Fruit fly (Drosophila melanogaster): ENCODE data around the gene t-cup.

t-cup gene

dm6 chr2L:12520780-12521526 lies 23.8 kb upstream of the t-cup start:
- no peak for TF ChIP-seq pad (GFP tag; optimal IDR thresholded peaks at IDR 0.05)
- peak; percentile 67 for TF ChIP-seq CG12768 (GFP tag; optimal IDR thresholded peaks at IDR 0.05)
- peak; percentile 28 for TF ChIP-seq Mnt (GFP tag; optimal IDR thresholded peaks at IDR 0.05)
- TF ChIP-seq cnc (optimal IDR thresholded peaks at IDR 0.05), result no peak
- peak; percentile 79 for TF ChIP-seq cic (GFP tag; optimal IDR thresholded peaks at IDR 0.05)
- peak; percentile 98 for TF ChIP-seq kay (GFP tag; ENCODE audit: borderline replicate concordance)
- peak; percentile 18 for TF ChIP-seq CG33017 (tag; optimal IDR thresholded peaks at IDR 0.05)
- peak; percentile 52 for TF ChIP-seq CG7045 (GFP tag; optimal IDR thresholded peaks at IDR 0.05)

- TF ChIP-seq CG1620 (GFP tag; optimal IDR thresholded peaks at IDR 0.05) (peak; percentile 22), CG33017 (tag; optimal IDR thresholded peaks at IDR 0.05) (no peak), CG11617 (GFP tag; optimal IDR thresholded peaks at IDR 0.05) (no peak), CG7101 (tag; optimal IDR thresholded peaks at IDR 0.05) (no peak)
Observed at dm6 chr2L:12520254-12520653, 23.1 kb upstream of the t-cup start.

dm6 chr2L:12519216-12519615 lies 22.1 kb upstream of the t-cup start:
- peak; percentile 33 for TF ChIP-seq tj (GFP tag; optimal IDR thresholded peaks at IDR 0.05)
- no peak for TF ChIP-seq ovo (GFP tag; optimal IDR thresholded peaks at IDR 0.05)

dm6 chr2L:12513866-12514361 lies 16.8 kb upstream of the t-cup start:
- peak; percentile 89 for TF ChIP-seq tj (GFP tag; optimal IDR thresholded peaks at IDR 0.05)
- no peak for TF ChIP-seq CG12768 (GFP tag; optimal IDR thresholded peaks at IDR 0.05)

dm6 chr2L:12512520-12512919 lies 15.4 kb upstream of the t-cup start:
- TF ChIP-seq toe (GFP tag; optimal IDR thresholded peaks at IDR 0.05), result no peak
- TF ChIP-seq cic (GFP tag; optimal IDR thresholded peaks at IDR 0.05), result no peak
- TF ChIP-seq CG11617 (GFP tag; optimal IDR thresholded peaks at IDR 0.05), result no peak
- TF ChIP-seq Mnt (GFP tag; optimal IDR thresholded peaks at IDR 0.05), result no peak
- no peak for TF ChIP-seq CG1620 (GFP tag; optimal IDR thresholded peaks at IDR 0.05)
- no peak for TF ChIP-seq CG12768 (GFP tag; optimal IDR thresholded peaks at IDR 0.05)
- TF ChIP-seq kay (GFP tag; ENCODE audit: borderline replicate concordance), result no peak
- no peak for TF ChIP-seq ovo (GFP tag; optimal IDR thresholded peaks at IDR 0.05)
- TF ChIP-seq cnc (optimal IDR thresholded peaks at IDR 0.05), result no peak
- no peak for TF ChIP-seq CG5204 (GFP tag; optimal IDR thresholded peaks at IDR 0.05)

dm6 chr2L:12509458-12509857 lies 12.3 kb upstream of the t-cup start:
- TF ChIP-seq Crg-1 (GFP tag; optimal IDR thresholded peaks at IDR 0.05) (no peak), Mnt (GFP tag; optimal IDR thresholded peaks at IDR 0.05) (no peak), cic (GFP tag; optimal IDR thresholded peaks at IDR 0.05) (no peak)

dm6 chr2L:12508678-12509077 lies 11.5 kb upstream of the t-cup start:
- no peak for TF ChIP-seq CG14711 (tag; optimal IDR thresholded peaks at IDR 0.05)

- TF ChIP-seq toe (GFP tag; optimal IDR thresholded peaks at IDR 0.05), result no peak
- peak; percentile 36 for TF ChIP-seq kay (GFP tag; ENCODE audit: borderline replicate concordance)
- TF ChIP-seq CG14711 (tag; optimal IDR thresholded peaks at IDR 0.05), result no peak
- no peak for TF ChIP-seq CG7045 (GFP tag; optimal IDR thresholded peaks at IDR 0.05)
Observed at dm6 chr2L:12508054-12508577, 11.0 kb upstream of the t-cup start.

- no peak for TF ChIP-seq CG1620 (GFP tag; optimal IDR thresholded peaks at IDR 0.05)
- no peak for TF ChIP-seq CG14711 (tag; optimal IDR thresholded peaks at IDR 0.05)
- TF ChIP-seq Crg-1 (GFP tag; optimal IDR thresholded peaks at IDR 0.05), result no peak
- TF ChIP-seq CG7045 (GFP tag; optimal IDR thresholded peaks at IDR 0.05), result no peak
- no peak for TF ChIP-seq CG11617 (GFP tag; optimal IDR thresholded peaks at IDR 0.05)
- TF ChIP-seq tj (GFP tag; optimal IDR thresholded peaks at IDR 0.05), result peak; percentile 70
- peak; percentile 17 for TF ChIP-seq CG7101 (tag; optimal IDR thresholded peaks at IDR 0.05)
- TF ChIP-seq CG12768 (GFP tag; optimal IDR thresholded peaks at IDR 0.05), result peak; percentile 53
- TF ChIP-seq cic (GFP tag; optimal IDR thresholded peaks at IDR 0.05), result peak; percentile 0
- no peak for TF ChIP-seq bab1 (GFP tag; optimal IDR thresholded peaks at IDR 0.05)
- TF ChIP-seq cnc (optimal IDR thresholded peaks at IDR 0.05), result no peak
- peak; percentile 75 for TF ChIP-seq kay (GFP tag; ENCODE audit: borderline replicate concordance)
- TF ChIP-seq CG5204 (GFP tag; optimal IDR thresholded peaks at IDR 0.05), result no peak
- TF ChIP-seq pad (GFP tag; optimal IDR thresholded peaks at IDR 0.05), result no peak
- peak; percentile 52 for TF ChIP-seq Mnt (GFP tag; optimal IDR thresholded peaks at IDR 0.05)
- no peak for TF ChIP-seq ovo (GFP tag; optimal IDR thresholded peaks at IDR 0.05)
Observed at dm6 chr2L:12507338-12508053, 10.4 kb upstream of the t-cup start, which contains the start of gene CG43051. TSS of gene CG43051 (plus strand) at chr2L:12507939.

Measured in whole organism, adult.